Fruit fly (Drosophila melanogaster): ENCODE measurements around the gene CG5070.
A peak's percentile ranks its signal among the peaks of the same experiment; 100 is the strongest.

CG5070 gene

dm6 chrX:17206046-17206445 lies 3.1 kb downstream of the CG5070 start, which contains the start of gene CG32564:
CG32564 (plus strand) TSS chrX:17206407.
- TF ChIP-seq Hr38 (GFP tag; optimal IDR thresholded peaks at IDR 0.05) (no peak), fkh (GFP tag; optimal IDR thresholded peaks at IDR 0.05) (peak; percentile 52)

- no peak for TF ChIP-seq Ets21C (GFP tag; optimal IDR thresholded peaks at IDR 0.05)
- no peak for TF ChIP-seq ss (GFP tag; optimal IDR thresholded peaks at IDR 0.05)
- TF ChIP-seq CG6792 (GFP tag; optimal IDR thresholded peaks at IDR 0.05): no peak
- no peak for TF ChIP-seq Hr4 (GFP tag; optimal IDR thresholded peaks at IDR 0.05)
- no peak for TF ChIP-seq dac (GFP tag; optimal IDR thresholded peaks at IDR 0.05)
- TF ChIP-seq Smox (GFP tag; optimal IDR thresholded peaks at IDR 0.05): no peak
- no peak for TF ChIP-seq CG31627 (GFP tag; optimal IDR thresholded peaks at IDR 0.05)
- TF ChIP-seq Eip78C (GFP tag): no peak
- TF ChIP-seq pdm3 (GFP tag; optimal IDR thresholded peaks at IDR 0.05): no peak
- no peak for TF ChIP-seq CG8632 (GFP tag; optimal IDR thresholded peaks at IDR 0.05)
- TF ChIP-seq CG8319 (GFP tag; optimal IDR thresholded peaks at IDR 0.05): no peak
- TF ChIP-seq eg (GFP tag; IDR thresholded peaks at IDR 0.05): no peak
Observed at dm6 chrX:17207865-17208486, 5.1 kb downstream of the CG5070 start, which contains the start of gene CG32563. CG32563 (plus strand) TSS chrX:17208436.

- TF ChIP-seq eg (GFP tag; IDR thresholded peaks at IDR 0.05): no peak
- no peak for TF ChIP-seq Hr38 (GFP tag; optimal IDR thresholded peaks at IDR 0.05)
- TF ChIP-seq lz (GFP tag; optimal IDR thresholded peaks at IDR 0.05): no peak
- TF ChIP-seq pdm3 (GFP tag; optimal IDR thresholded peaks at IDR 0.05): no peak
- TF ChIP-seq net (GFP tag; optimal IDR thresholded peaks at IDR 0.05): no peak
- TF ChIP-seq CG11902 (GFP tag; optimal IDR thresholded peaks at IDR 0.05): no peak
- no peak for TF ChIP-seq dsx (GFP tag; optimal IDR thresholded peaks at IDR 0.05; ENCODE audit: poor library complexity, severe bottlenecking)
- TF ChIP-seq Lpt (GFP tag; optimal IDR thresholded peaks at IDR 0.05): no peak
- no peak for TF ChIP-seq cyc (GFP tag; optimal IDR thresholded peaks at IDR 0.05)
- TF ChIP-seq CG8119 (GFP tag; IDR thresholded peaks at IDR 0.05): no peak
- no peak for TF ChIP-seq Gug (GFP tag; IDR thresholded peaks at IDR 0.05)
- TF ChIP-seq Eip93F (GFP tag; optimal IDR thresholded peaks at IDR 0.05): no peak
- TF ChIP-seq Eip75B (GFP tag; optimal IDR thresholded peaks at IDR 0.05): no peak
- TF ChIP-seq CG16779 (tag; optimal IDR thresholded peaks at IDR 0.05): no peak
- no peak for TF ChIP-seq CG8319 (GFP tag; optimal IDR thresholded peaks at IDR 0.05)
Observed at dm6 chrX:17209897-17210296, 7.0 kb downstream of the CG5070 start, which contains the start of gene CG12995. CG12995 (minus strand) TSS chrX:17209997.

- TF ChIP-seq CG15336 (GFP tag; IDR thresholded peaks at IDR 0.05) (no peak), lz (GFP tag; optimal IDR thresholded peaks at IDR 0.05) (no peak), Eip75B (GFP tag; optimal IDR thresholded peaks at IDR 0.05) (no peak), Lpt (GFP tag; optimal IDR thresholded peaks at IDR 0.05) (no peak), topi (GFP tag; optimal IDR thresholded peaks at IDR 0.05) (no peak), Blimp-1 (GFP tag; optimal IDR thresholded peaks at IDR 0.05) (no peak), Met (GFP tag; optimal IDR thresholded peaks at IDR 0.05) (no peak), CG10669 (GFP tag; optimal IDR thresholded peaks at IDR 0.05) (no peak), Sox14 (GFP tag; optimal IDR thresholded peaks at IDR 0.05) (no peak), Sox102F (GFP tag; optimal IDR thresholded peaks at IDR 0.05) (no peak)
Observed at dm6 chrX:17212007-17212406, 9.1 kb downstream of the CG5070 start, which contains the start of gene CG18258. CG18258 (plus strand) TSS chrX:17212307.

- TF ChIP-seq spab (GFP tag; optimal IDR thresholded peaks at IDR 0.05) (no peak), CG3919 (GFP tag; optimal IDR thresholded peaks at IDR 0.05) (no peak), svp (GFP tag) (no peak), CG11294 (GFP tag; IDR thresholded peaks at IDR 0.05) (no peak), Eip93F (GFP tag; optimal IDR thresholded peaks at IDR 0.05) (no peak), Sox15 (GFP tag; optimal IDR thresholded peaks at IDR 0.05) (no peak), Eip75B (GFP tag; optimal IDR thresholded peaks at IDR 0.05) (no peak), CG6276 (GFP tag; optimal IDR thresholded peaks at IDR 0.05) (no peak), CG16779 (tag; optimal IDR thresholded peaks at IDR 0.05) (no peak), CG6792 (GFP tag; optimal IDR thresholded peaks at IDR 0.05) (no peak), acj6 (GFP tag; optimal IDR thresholded peaks at IDR 0.05) (no peak), CG1621 (tag; optimal IDR thresholded peaks at IDR 0.05) (no peak), Lpt (GFP tag; optimal IDR thresholded peaks at IDR 0.05) (no peak), CG6163 (GFP tag; IDR thresholded peaks at IDR 0.05) (no peak), dac (GFP tag; optimal IDR thresholded peaks at IDR 0.05) (no peak), CG10669 (GFP tag; optimal IDR thresholded peaks at IDR 0.05) (no peak), CG11902 (GFP tag; optimal IDR thresholded peaks at IDR 0.05) (no peak), Ets96B (tag; optimal IDR thresholded peaks at IDR 0.05) (no peak)
Observed at dm6 chrX:17215004-17215403, 12.1 kb downstream of the CG5070 start, which contains the start of gene CG5162. CG5162 (plus strand) TSS chrX:17215304.
